ENCODE assay signal across 1 fruit fly cellular context in the genomic region with DNA sequence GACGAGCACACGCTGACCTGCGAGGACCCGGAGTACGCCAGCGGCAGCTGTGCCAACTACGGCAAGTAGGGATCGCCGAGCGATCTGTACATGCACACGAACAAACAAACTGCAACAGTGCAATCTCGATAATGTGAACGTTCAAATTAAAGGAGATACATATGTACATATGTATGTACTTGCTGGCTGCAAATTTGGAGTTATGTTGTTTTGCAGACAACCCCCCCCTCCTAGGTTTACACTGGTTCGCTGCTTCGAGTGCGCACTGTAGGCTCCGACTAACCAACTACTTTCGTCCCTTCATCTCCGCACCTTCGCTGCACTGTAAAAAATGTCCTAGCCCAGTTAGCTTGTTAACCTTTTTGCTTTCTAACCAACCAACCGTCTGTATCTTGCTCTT.
TF ChIP-seq lines count a peak whose summit lies in the region.

No protein-coding gene starts in this region.

TF ChIP-seq in whole organism, embryonic, 481 proteins besides CTCF, POLR2A, EP300 and RAD21 (continued from another document):
- TF ChIP-seq CG30020 (tag; optimal IDR thresholded peaks at IDR 0.05; lab: Kevin White, UChicago) (no peak), Hr39 (optimal IDR thresholded peaks at IDR 0.05; lab: Kevin White, UChicago) (no peak), her (GFP tag; optimal IDR thresholded peaks at IDR 0.05; lab: Kevin White, UChicago) (no peak), fd3F (GFP tag; optimal IDR thresholded peaks at IDR 0.05; lab: Kevin White, UChicago) (no peak), PHDP (tag; optimal IDR thresholded peaks at IDR 0.05; lab: Kevin White, UChicago) (no peak), lmd (GFP tag; IDR thresholded peaks at IDR 0.05; lab: Robert Waterston, UW) (peak; percentile 30; the same call in 1 of the 2 replicates), sens (GFP tag; lab: Kevin White, UChicago) (peak; percentile 52), Kr (GFP tag; optimal IDR thresholded peaks at IDR 0.05; lab: Kevin White, UChicago) (no peak), Hand (GFP tag; optimal IDR thresholded peaks at IDR 0.05; lab: Kevin White, UChicago) (no peak), dmrt11E (tag; optimal IDR thresholded peaks at IDR 0.05; lab: Kevin White, UChicago) (peak; percentile 31), stc (GFP tag; IDR thresholded peaks at IDR 0.05; lab: Robert Waterston, UW) (no peak), mirr (GFP tag; optimal IDR thresholded peaks at IDR 0.05; lab: Kevin White, UChicago) (no peak)
